Worm (Caenorhabditis elegans) whole organism, L4 larva: Measurements from ENCODE around the gene F14D12.1.
A peak's percentile ranks its signal among the peaks of the same experiment; 100 is the strongest.

Source experiments
- F10B5.3 ChIP-seq: sonication (generic microtip); optimal IDR thresholded peaks from 2 replicates; lab custom pipeline; 2016; ENCODE audit warnings: mild to moderate bottlenecking, missing genetic modification characterization, missing compliant biosample characterization
- F26F4.8 ChIP-seq: fragments of 200-800 bp; sonication (Bioruptor generic); conservative IDR thresholded peaks from 2 replicates; pipeline ENCODE4 v1.3.6; 2022; ENCODE audit warnings: missing genetic modification characterization, missing compliant biosample characterization
- F37D6.2 ChIP-seq: sonication (generic microtip); optimal IDR thresholded peaks from 2 replicates; lab custom pipeline; 2016; ENCODE audit warnings: mild to moderate bottlenecking, missing genetic modification characterization, missing compliant biosample characterization
- F44E2.7 ChIP-seq: fragments of 200-800 bp; sonication (Bioruptor generic); IDR thresholded peaks from 2 replicates; pipeline ENCODE4 v2.1.2; 2022; ENCODE audit warnings: missing genetic modification characterization, missing compliant biosample characterization
- F49E8.2 ChIP-seq: sonication (generic microtip); optimal IDR thresholded peaks from 2 replicates; lab custom pipeline; 2016; ENCODE audit warnings: missing compliant biosample characterization, mild to moderate bottlenecking, missing genetic modification characterization, borderline replicate concordance
- Y48G9A.11 ChIP-seq: fragments of 200-800 bp; sonication (Bioruptor generic); IDR thresholded peaks from 2 replicates; pipeline ENCODE4 v1.3.6; 2022; ENCODE audit warnings: missing genetic modification reagents, missing genetic modification characterization, missing compliant biosample characterization
- aly-2 ChIP-seq: sonication (generic microtip); optimal IDR thresholded peaks from 2 replicates; lab custom pipeline; 2018; ENCODE audit warnings: missing biosample characterization, missing genetic modification characterization
- attf-4 ChIP-seq: sonication (generic microtip); optimal IDR thresholded peaks from 3 replicates; lab custom pipeline; 2017; ENCODE audit warnings: missing biosample characterization, missing genetic modification characterization
- ceh-82 ChIP-seq: sonication (generic microtip); optimal IDR thresholded peaks from 2 replicates; lab custom pipeline; 2017; ENCODE audit warnings: missing biosample characterization, missing genetic modification characterization
- ces-1 ChIP-seq: fragments of 150-350 bp; sonication (generic microtip); optimal IDR thresholded peaks from 4 replicates; lab custom pipeline; 2014; ENCODE audit warnings: missing biosample characterization, missing genetic modification reagents, missing genetic modification characterization
- cey-2 ChIP-seq: sonication (generic microtip); optimal IDR thresholded peaks from 3 replicates; lab custom pipeline; 2017; ENCODE audit warnings: missing genetic modification characterization, mild to moderate bottlenecking, missing compliant biosample characterization, antibody characterized with exemption, borderline replicate concordance; ENCODE audit not compliant: insufficient read depth
- ctbp-1 ChIP-seq: fragments of 200-800 bp; sonication (Bioruptor generic); IDR thresholded peaks from 2 replicates; pipeline ENCODE4 v1.3.6; 2022; ENCODE audit warnings: missing genetic modification reagents, missing genetic modification characterization, missing compliant biosample characterization
- daf-12 ChIP-seq: fragments of 150-350 bp; optimal IDR thresholded peaks from 2 replicates; lab custom pipeline; 2014; ENCODE audit warnings: missing biosample characterization, missing genetic modification reagents, missing genetic modification characterization
- daf-8 ChIP-seq: fragments of 200-800 bp; sonication (Bioruptor generic); IDR thresholded peaks from 2 replicates; pipeline ENCODE4 v1.3.6; 2022; ENCODE audit warnings: missing genetic modification characterization, missing compliant biosample characterization
- dmd-8 ChIP-seq: fragments of 200-800 bp; sonication (Bioruptor generic); IDR thresholded peaks from 2 replicates; pipeline ENCODE4 v1.3.6; 2022; ENCODE audit warnings: missing genetic modification characterization, missing compliant biosample characterization
- duxl-1 ChIP-seq: sonication (generic microtip); optimal IDR thresholded peaks from 2 replicates; lab custom pipeline; 2016; ENCODE audit warnings: mild to moderate bottlenecking, missing genetic modification characterization, moderate library complexity, missing compliant biosample characterization; ENCODE audit not compliant: poor library complexity
- gei-8 ChIP-seq: fragments of 200-800 bp; sonication (Bioruptor generic); optimal IDR thresholded peaks from 2 replicates; lab custom pipeline; 2018; ENCODE audit warnings: mild to moderate bottlenecking, missing genetic modification characterization, missing compliant biosample characterization
- hif-1 ChIP-seq, 2 experiments: sonication (generic microtip); optimal IDR thresholded peaks; 2 replicates each; lab custom pipeline; 2016 to 2017; ENCODE audit warnings: missing compliant biosample characterization in 2 of 2, missing genetic modification characterization in 2 of 2, missing genetic modification reagents in 2 of 2, missing genotype in 2 of 2, mild to moderate bottlenecking in 1 of 2
- hlh-11 ChIP-seq: fragments of 200-800 bp; sonication (Bioruptor generic); optimal IDR thresholded peaks from 2 replicates; lab custom pipeline; 2018; ENCODE audit warnings: mild to moderate bottlenecking, missing genetic modification characterization, missing compliant biosample characterization
- lim-7 ChIP-seq: fragments of 200-800 bp; sonication (Bioruptor generic); IDR thresholded peaks from 2 replicates; pipeline ENCODE4 v1.3.6; 2022; ENCODE audit warnings: missing genetic modification characterization, missing compliant biosample characterization
- lin-1 ChIP-seq: fragments of 200-800 bp; sonication (Bioruptor generic); IDR thresholded peaks from 2 replicates; pipeline ENCODE4 v1.3.6; 2022; ENCODE audit warnings: missing genetic modification reagents, missing genetic modification characterization, missing compliant biosample characterization
- lin-15B ChIP-seq: fragments of 150-350 bp; sonication (generic microtip); optimal IDR thresholded peaks from 3 replicates; lab custom pipeline; 2014; ENCODE audit warnings: missing biosample characterization, missing genetic modification characterization
- lin-38 ChIP-seq: fragments of 200-800 bp; sonication (Bioruptor generic); IDR thresholded peaks from 2 replicates; pipeline ENCODE4 v1.3.6; 2022; ENCODE audit warnings: missing genetic modification reagents, missing genetic modification characterization, missing compliant biosample characterization
- mdl-1 ChIP-seq, 2 experiments: fragments of 150-350 bp in 1 of 2; sonication (generic microtip) in 1 of 2; optimal IDR thresholded peaks; 2 replicates each; lab custom pipeline; 2014 to 2017; ENCODE audit warnings: missing biosample characterization in 2 of 2, missing genetic modification characterization in 2 of 2
- mep-1 ChIP-seq: fragments of 150-350 bp; sonication (generic microtip); optimal IDR thresholded peaks from 3 replicates; lab custom pipeline; 2014; ENCODE audit warnings: missing biosample characterization, missing genetic modification characterization
- mxl-2 ChIP-seq: fragments of 200-800 bp; sonication (Bioruptor generic); conservative IDR thresholded peaks from 2 replicates; pipeline ENCODE4 v1.3.6; 2022; ENCODE audit warnings: missing genetic modification reagents, missing genetic modification characterization, missing compliant biosample characterization
- mxl-3 ChIP-seq: fragments of 200-800 bp; sonication (Bioruptor generic); optimal IDR thresholded peaks from 2 replicates; lab custom pipeline; 2018; ENCODE audit warnings: mild to moderate bottlenecking, missing genetic modification characterization, missing compliant biosample characterization
- nhr-11 ChIP-seq: fragments of 150-350 bp; optimal IDR thresholded peaks from 2 replicates; lab custom pipeline; 2014; ENCODE audit warnings: missing biosample characterization, missing genetic modification characterization
- nhr-111 ChIP-seq: fragments of 200-800 bp; sonication (Bioruptor generic); optimal IDR thresholded peaks from 2 replicates; lab custom pipeline; 2018; ENCODE audit warnings: mild to moderate bottlenecking, missing genetic modification characterization, missing compliant biosample characterization
- nhr-237 ChIP-seq: sonication (generic microtip); optimal IDR thresholded peaks from 2 replicates; lab custom pipeline; 2017; ENCODE audit warnings: missing biosample characterization, missing genetic modification characterization
- nhr-76 ChIP-seq: fragments of 150-350 bp; optimal IDR thresholded peaks from 2 replicates; lab custom pipeline; 2014; ENCODE audit warnings: missing biosample characterization, missing genetic modification characterization
- nhr-77 ChIP-seq: fragments of 150-350 bp; optimal IDR thresholded peaks from 2 replicates; lab custom pipeline; 2014; ENCODE audit warnings: missing biosample characterization, missing genetic modification characterization
- pha-4 ChIP-seq, 2 experiments: fragments of 150-350 bp in 1 of 2; fragments of 200-800 bp in 1 of 2; sonication (Bioruptor generic) in 1 of 2; IDR thresholded peaks in 1 of 2; optimal IDR thresholded peaks in 1 of 2; 2 replicates each; pipeline versions ENCODE4 v1.3.6 to Lab custom; 2014 to 2022; ENCODE audit warnings: missing genetic modification characterization in 2 of 2, missing genetic modification reagents in 2 of 2, missing biosample characterization in 1 of 2, missing compliant biosample characterization in 1 of 2
- rbr-2 ChIP-seq: sonication (generic microtip); optimal IDR thresholded peaks from 2 replicates; lab custom pipeline; 2016; ENCODE audit warnings: missing genotype, missing genetic modification characterization, missing compliant biosample characterization
- set-16 ChIP-seq: fragments of 200-800 bp; sonication (Bioruptor generic); IDR thresholded peaks from 2 replicates; pipeline ENCODE4 v1.3.6; 2022; ENCODE audit warnings: missing genetic modification reagents, missing genetic modification characterization, missing compliant biosample characterization
- snpc-1.2 ChIP-seq: fragments of 200-800 bp; sonication (Bioruptor generic); IDR thresholded peaks from 2 replicates; pipeline ENCODE4 v1.3.6; 2022; ENCODE audit warnings: missing genetic modification reagents, missing genetic modification characterization, missing compliant biosample characterization
- snpc-4 ChIP-seq: fragments of 150-350 bp; optimal IDR thresholded peaks from 2 replicates; lab custom pipeline; 2014; ENCODE audit warnings: missing biosample characterization, missing genetic modification characterization
- spr-1 ChIP-seq: sonication (generic microtip); optimal IDR thresholded peaks from 2 replicates; lab custom pipeline; 2016; ENCODE audit warnings: mild to moderate bottlenecking, missing genetic modification characterization, missing compliant biosample characterization
- tag-97 ChIP-seq: fragments of 200-800 bp; sonication (Bioruptor generic); IDR thresholded peaks from 2 replicates; pipeline ENCODE4 v1.3.6; 2022; ENCODE audit warnings: missing genetic modification characterization, missing compliant biosample characterization
- tra-1 ChIP-seq: fragments of 200-800 bp; sonication (Bioruptor generic); IDR thresholded peaks from 2 replicates; pipeline ENCODE4 v1.3.6; 2022; ENCODE audit warnings: missing genetic modification reagents, missing genetic modification characterization, missing compliant biosample characterization
- vab-7 ChIP-seq: fragments of 200-800 bp; sonication (Bioruptor generic); IDR thresholded peaks from 2 replicates; pipeline ENCODE4 v1.3.6; 2022; ENCODE audit warnings: missing genetic modification reagents, missing genetic modification characterization, missing compliant biosample characterization
- zag-1 ChIP-seq: fragments of 150-350 bp; optimal IDR thresholded peaks from 2 replicates; lab custom pipeline; 2014; ENCODE audit warnings: missing biosample characterization, missing genetic modification characterization
- zfp-3 ChIP-seq: fragments of 200-800 bp; sonication (Bioruptor generic); conservative IDR thresholded peaks from 2 replicates; pipeline ENCODE4 v1.3.6; 2022; ENCODE audit warnings: missing genetic modification reagents, missing genetic modification characterization, missing compliant biosample characterization
- zip-2 ChIP-seq: fragments of 150-350 bp; optimal IDR thresholded peaks from 2 replicates; lab custom pipeline; 2014; ENCODE audit warnings: missing biosample characterization, missing genetic modification characterization

The F14D12.1 gene

ce11 chrX:5567454-5567853 is 36.1 kb upstream of the F14D12.1 start, which contains the start of gene mec-2:
TSS of gene mec-2 (plus strand) at chrX:5567754.
- TF ChIP-seq rbr-2 (tag; lab: Kevin White, UChicago) (no peak), lin-38 (GFP tag; lab: Robert Waterston, UW) (no peak), F10B5.3 (no peak), cey-2 (tag; lab: Kevin White, UChicago) (no peak), mxl-2 (GFP tag; lab: Robert Waterston, UW) (no peak), duxl-1 (tag; lab: Kevin White, UChicago) (no peak), vab-7 (GFP tag; lab: Robert Waterston, UW) (no peak), F49E8.2 (tag; lab: Kevin White, UChicago) (no peak), pha-4 (GFP tag; IDR thresholded peaks at IDR 0.05; lab: Robert Waterston, UW) (no peak), pha-4 (tag; optimal IDR thresholded peaks at IDR 0.05; lab: Kevin White, UChicago) (no peak), mxl-3 (GFP tag; lab: Kevin White, UChicago) (no peak), hlh-11 (tag; lab: Kevin White, UChicago) (no peak), dmd-8 (GFP tag; lab: Robert Waterston, UW) (no peak), mdl-1 (tag; optimal IDR thresholded peaks at IDR 0.05; lab: Kevin White, UChicago) (no peak), zfp-3 (GFP tag; lab: Robert Waterston, UW) (no peak), zag-1 (no peak), spr-1 (tag; lab: Kevin White, UChicago) (no peak), daf-8 (GFP tag; lab: Robert Waterston, UW) (no peak)

ce11 chrX:5572638-5573037 is 30.9 kb upstream of the F14D12.1 start:
- TF ChIP-seq gei-8 (no peak), F49E8.2 (tag; lab: Kevin White, UChicago) (no peak), set-16 (GFP tag; lab: Robert Waterston, UW) (peak; percentile 66), lin-15B (tag; lab: Kevin White, UChicago) (no peak), vab-7 (GFP tag; lab: Robert Waterston, UW) (no peak), lin-1 (GFP tag; lab: Robert Waterston, UW) (no peak), nhr-76 (tag; lab: Kevin White, UChicago) (no peak), Y48G9A.11 (0 out of 2 replicates have a peak, but pooled peaks have one; percentile 7)
- TF ChIP-seq, all 104 proteins: peak for 2

ce11 chrX:5579714-5580265 is 23.8 kb upstream of the F14D12.1 start:
- TF ChIP-seq ces-1 (GFP tag; lab: Kevin White, UChicago) (peak; percentile 2), tag-97 (GFP tag; lab: Robert Waterston, UW) (no peak)

ce11 chrX:5591830-5592229 is 11.7 kb upstream of the F14D12.1 start:
- TF ChIP-seq F37D6.2 (no peak), snpc-1.2 (no peak), ces-1 (GFP tag; lab: Kevin White, UChicago) (no peak), Y48G9A.11 (no peak), zag-1 (no peak), ceh-82 (tag; lab: Kevin White, UChicago) (no peak), hif-1 (tag; optimal IDR thresholded peaks at IDR 0.05; lab: Kevin White, UChicago) (peak in 1 of 2 experiments; percentile 51), daf-12 (tag; lab: Kevin White, UChicago) (no peak), mep-1 (tag; lab: Kevin White, UChicago) (peak; percentile 57), F44E2.7 (no peak), nhr-111 (GFP tag; lab: Kevin White, UChicago) (no peak), nhr-11 (tag; lab: Kevin White, UChicago) (peak; percentile 48), nhr-237 (tag; lab: Kevin White, UChicago) (no peak), ctbp-1 (GFP tag; lab: Robert Waterston, UW) (peak; percentile 21; the same call in 1 of the 2 replicates), aly-2 (no peak), tra-1 (GFP tag; lab: Robert Waterston, UW) (no peak), lin-38 (GFP tag; lab: Robert Waterston, UW) (no peak), duxl-1 (tag; lab: Kevin White, UChicago) (no peak), F26F4.8 (GFP tag; lab: Robert Waterston, UW) (no peak), zip-2 (tag; lab: Kevin White, UChicago) (no peak), nhr-77 (tag; lab: Kevin White, UChicago) (no peak), attf-4 (no peak), snpc-4 (tag; lab: Kevin White, UChicago) (no peak), pha-4 (GFP tag; IDR thresholded peaks at IDR 0.05; lab: Robert Waterston, UW) (no peak), pha-4 (tag; optimal IDR thresholded peaks at IDR 0.05; lab: Kevin White, UChicago) (no peak), lim-7 (GFP tag; lab: Robert Waterston, UW) (0 out of 2 replicates have a peak, but pooled peaks have one; percentile 41)
